Worm (Caenorhabditis elegans): Measurements from ENCODE around the gene K08D8.11.

The K08D8.11 gene

DNA sequence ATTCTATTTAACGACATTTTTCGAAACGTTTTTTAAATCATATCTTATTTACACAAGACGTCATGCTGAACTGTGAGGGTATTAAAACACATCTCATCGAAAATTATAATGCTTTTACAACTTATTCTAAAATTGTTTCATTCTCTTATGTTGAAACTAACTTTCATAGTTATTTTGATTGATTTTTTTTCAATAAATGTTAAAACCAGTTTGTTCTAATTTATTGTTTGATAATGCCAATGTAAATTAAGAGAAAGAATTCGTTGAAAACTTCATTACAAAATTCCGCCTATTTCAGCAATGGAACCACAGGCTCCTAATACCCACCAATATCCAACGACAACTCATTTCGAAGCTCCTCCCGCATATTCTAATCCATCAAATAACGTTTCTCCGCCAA lies at the start of gene K08D8.11:
K08D8.11 (plus strand) TSS at position 301 of the 400 bp plus-strand sequence.
- TF ChIP-seq M03D4.4 (tag; optimal IDR thresholded peaks at IDR 0.05) (no peak), elt-3 (tag; optimal IDR thresholded peaks at IDR 0.05) (no peak), unc-62 (GFP tag; optimal IDR thresholded peaks at IDR 0.05) (no peak), cnd-1 (tag; optimal IDR thresholded peaks at IDR 0.05) (no peak), ceh-83 (GFP tag; optimal IDR thresholded peaks at IDR 0.05) (no peak), sptf-1 (tag; optimal IDR thresholded peaks at IDR 0.05) (no peak), elt-1 (tag; optimal IDR thresholded peaks at IDR 0.05; ENCODE audit: borderline replicate concordance, insufficient read depth) (no peak), unc-39 (tag; optimal IDR thresholded peaks at IDR 0.05) (no peak), hlh-1 (tag; optimal IDR thresholded peaks at IDR 0.05) (no peak), drap-1 (GFP tag; optimal IDR thresholded peaks at IDR 0.05) (no peak), mab-5 (tag; optimal IDR thresholded peaks at IDR 0.05) (no peak), pha-4 (tag; optimal IDR thresholded peaks at IDR 0.05) (no peak), flh-1 (GFP tag; optimal IDR thresholded peaks at IDR 0.05) (no peak), lsy-2 (tag; optimal IDR thresholded peaks at IDR 0.05) (no peak), nhr-76 (tag; optimal IDR thresholded peaks at IDR 0.05) (no peak), nhr-28 (tag; optimal IDR thresholded peaks at IDR 0.05) (no peak), mep-1 (tag; optimal IDR thresholded peaks at IDR 0.05) (no peak), bed-3 (GFP tag; optimal IDR thresholded peaks at IDR 0.05) (no peak), sem-2 (GFP tag; optimal IDR thresholded peaks at IDR 0.05) (no peak)

DNA sequence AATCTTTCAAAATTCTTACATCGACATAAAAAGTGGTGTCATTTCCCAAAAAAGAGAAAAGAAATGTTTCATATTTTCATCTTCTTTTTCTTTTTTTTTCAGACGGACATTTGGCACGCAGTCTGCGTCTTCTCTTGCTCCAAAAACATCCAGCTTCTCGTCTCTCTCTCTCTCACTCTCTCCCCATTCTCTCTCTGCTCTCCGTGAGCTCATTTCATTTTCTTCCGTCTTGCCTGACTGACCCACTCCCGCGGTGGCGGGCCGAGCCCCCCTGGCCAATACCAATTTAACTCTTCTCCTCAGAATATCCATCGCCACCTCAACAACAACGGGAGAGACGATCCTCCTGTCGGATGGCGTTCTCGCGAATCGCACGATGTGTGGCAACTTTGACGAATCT lies 49.5 kb upstream of the K08D8.11 start, which contains the start of gene txt-19:
txt-19 (plus strand) TSS at position 304 of the 400 bp plus-strand sequence.
- TF ChIP-seq ces-1 (GFP tag; optimal IDR thresholded peaks at IDR 0.05): peak; percentile 67
- no peak for TF ChIP-seq ceh-39 (tag; optimal IDR thresholded peaks at IDR 0.05)

DNA sequence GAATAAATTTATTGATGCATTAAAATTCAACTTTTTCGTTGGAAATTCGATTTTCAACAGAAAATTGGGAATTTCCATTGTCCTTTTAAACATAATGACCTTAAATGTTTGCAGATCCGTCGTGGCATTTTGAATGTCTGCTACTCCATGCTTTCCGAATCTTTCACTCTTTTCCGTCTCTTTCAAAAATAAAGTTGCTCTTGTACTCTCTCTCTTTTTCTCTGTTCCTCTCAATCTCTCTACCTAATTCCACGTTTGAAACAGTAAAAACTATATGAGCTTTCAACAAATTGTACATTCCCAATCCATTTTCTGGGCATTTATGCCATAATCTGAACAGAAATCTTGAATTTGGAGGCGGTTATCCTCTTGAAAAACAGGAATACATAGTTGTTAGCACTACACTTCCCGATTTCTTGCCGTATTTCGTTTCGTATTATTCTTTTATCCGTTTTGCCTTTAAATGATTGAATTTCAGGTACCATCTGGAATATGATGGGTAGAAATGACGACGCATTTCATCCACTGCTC lies 46.0 kb upstream of the K08D8.11 start, which contains the start of gene srf-3:
srf-3 (plus strand) TSS at position 481 of the 531 bp plus-strand sequence.
- TF ChIP-seq nhr-12 (tag; optimal IDR thresholded peaks at IDR 0.05) (no peak), ces-1 (GFP tag; optimal IDR thresholded peaks at IDR 0.05) (peak; percentile 16)

DNA sequence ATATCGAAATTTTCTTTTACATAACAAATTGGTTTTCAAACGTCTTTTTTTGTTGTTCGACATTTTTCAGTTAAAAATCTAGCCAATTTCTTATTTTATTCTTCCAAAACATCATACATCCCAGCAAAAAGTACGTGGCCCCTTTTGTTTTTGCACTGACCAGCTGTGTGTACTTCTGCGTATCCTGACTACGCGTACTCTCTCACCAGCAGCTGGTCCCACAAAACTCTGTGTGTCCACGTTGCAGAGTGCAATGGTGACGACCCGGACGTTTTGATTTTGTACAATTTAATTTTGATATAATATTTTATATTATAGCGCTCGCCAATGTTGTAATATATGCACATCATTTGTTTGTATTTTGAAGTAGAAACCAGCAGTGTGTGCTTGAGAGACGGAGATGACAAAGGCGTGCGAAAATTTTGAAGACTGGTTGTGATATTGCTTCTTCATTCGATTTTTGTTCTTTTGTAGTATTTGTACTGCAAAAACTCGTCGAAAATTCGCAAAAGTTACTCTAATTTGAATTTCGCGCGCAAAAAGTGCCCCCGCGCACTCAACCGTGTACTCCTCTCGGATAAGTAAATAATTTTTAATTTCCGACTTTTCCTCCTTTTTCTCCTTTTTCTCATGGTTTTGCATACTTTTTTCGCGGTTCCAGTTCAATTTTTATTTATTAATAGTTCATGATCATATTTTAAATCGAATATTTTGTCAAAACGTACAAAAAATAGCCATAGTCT lies 40.6 kb upstream of the K08D8.11 start:
- TF ChIP-seq cnd-1 (tag; optimal IDR thresholded peaks at IDR 0.05) (peak; percentile 74), nhr-2 (tag; optimal IDR thresholded peaks at IDR 0.05) (peak; percentile 54), snpc-4 (tag; optimal IDR thresholded peaks at IDR 0.05) (no peak), hlh-1 (tag; optimal IDR thresholded peaks at IDR 0.05) (peak; percentile 89), ces-1 (GFP tag; optimal IDR thresholded peaks at IDR 0.05) (no peak)

DNA sequence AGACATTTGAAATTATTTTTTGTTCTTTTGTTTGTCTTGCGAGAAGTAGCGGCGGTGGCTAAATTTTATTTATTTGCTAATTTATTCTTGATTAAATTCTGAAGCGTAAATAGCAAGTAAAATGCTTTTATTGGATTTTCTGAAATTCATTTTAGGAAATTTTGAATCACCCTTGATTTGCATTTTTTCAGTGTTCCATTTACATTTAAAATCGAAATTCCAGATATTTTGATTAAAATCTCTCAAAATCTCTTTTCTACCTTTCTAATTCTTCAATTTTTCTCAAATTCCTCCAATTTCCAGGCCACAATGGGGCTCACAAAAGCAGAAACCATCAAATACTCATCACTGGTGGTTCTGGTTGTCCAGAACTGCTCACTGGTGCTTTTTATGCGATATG lies 39.8 kb upstream of the K08D8.11 start, which contains the start of gene nstp-5:
nstp-5 (plus strand) TSS at position 301 of the 400 bp plus-strand sequence.
- TF ChIP-seq ceh-39 (tag; optimal IDR thresholded peaks at IDR 0.05) (no peak), ceh-83 (GFP tag; optimal IDR thresholded peaks at IDR 0.05) (no peak), nhr-76 (tag; optimal IDR thresholded peaks at IDR 0.05) (no peak), ceh-43 (GFP tag; optimal IDR thresholded peaks at IDR 0.05) (no peak)

DNA sequence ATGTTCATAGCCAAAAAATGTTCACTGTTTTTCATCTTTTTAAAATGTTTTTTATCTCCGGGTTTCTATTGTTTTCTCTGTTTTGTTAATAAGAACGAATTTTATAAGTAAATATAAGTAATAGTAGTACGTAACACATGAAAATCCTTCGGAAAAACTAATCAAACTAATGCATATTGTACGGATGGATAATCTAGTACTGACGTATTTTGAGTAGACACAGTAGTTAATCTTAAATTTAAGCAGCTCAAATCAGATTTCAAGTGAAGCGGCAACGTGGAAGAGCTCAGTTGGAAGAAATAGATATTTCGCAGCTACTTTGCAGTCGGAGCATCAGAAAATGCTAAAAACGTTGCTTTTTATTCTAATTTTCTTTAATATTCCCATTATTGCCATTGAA lies 35.3 kb upstream of the K08D8.11 start, which contains the start of gene gcy-18:
gcy-18 (plus strand) TSS at position 301 of the 400 bp plus-strand sequence.
- TF ChIP-seq drap-1 (GFP tag; optimal IDR thresholded peaks at IDR 0.05) (no peak), pha-4 (tag; optimal IDR thresholded peaks at IDR 0.05) (no peak), flh-1 (GFP tag; optimal IDR thresholded peaks at IDR 0.05) (no peak), nhr-76 (tag; optimal IDR thresholded peaks at IDR 0.05) (no peak), tbx-8 (GFP tag; optimal IDR thresholded peaks at IDR 0.05) (no peak), mab-5 (tag; optimal IDR thresholded peaks at IDR 0.05) (no peak), sptf-1 (tag; optimal IDR thresholded peaks at IDR 0.05) (no peak), bed-3 (GFP tag; optimal IDR thresholded peaks at IDR 0.05) (no peak), mep-1 (tag; optimal IDR thresholded peaks at IDR 0.05) (no peak), ceh-43 (GFP tag; optimal IDR thresholded peaks at IDR 0.05) (no peak)
